Worm (Caenorhabditis elegans) whole organism, late embryonic: ENCODE data around the gene lido-12.

Source experiments
- F13H6.1 ChIP-seq: sonication (generic microtip); optimal IDR thresholded peaks from 2 replicates; lab custom pipeline; 2016; ENCODE audit warnings: missing genetic modification characterization, missing compliant biosample characterization
- K02D7.2 ChIP-seq: sonication (generic microtip); optimal IDR thresholded peaks from 2 replicates; lab custom pipeline; 2017; ENCODE audit warnings: mild to moderate bottlenecking, missing genetic modification characterization, missing compliant biosample characterization
- T23F11.4 ChIP-seq: fragments of 200-800 bp; sonication (Bioruptor generic); optimal IDR thresholded peaks from 2 replicates; lab custom pipeline; 2018; ENCODE audit warnings: mild to moderate bottlenecking, missing genetic modification characterization, missing compliant biosample characterization
- Y22D7AL.16 ChIP-seq: sonication (generic microtip); optimal IDR thresholded peaks from 2 replicates; lab custom pipeline; 2016; ENCODE audit warnings: missing genetic modification characterization, missing compliant biosample characterization
- ahr-1 ChIP-seq: sonication (generic microtip); optimal IDR thresholded peaks from 2 replicates; lab custom pipeline; 2016; ENCODE audit warnings: missing genetic modification characterization, missing compliant biosample characterization
- ceh-14 ChIP-seq: sonication (generic microtip); optimal IDR thresholded peaks from 2 replicates; lab custom pipeline; 2016; ENCODE audit warnings: missing genotype, missing genetic modification characterization, missing compliant biosample characterization
- ceh-18 ChIP-seq: sonication (generic microtip); optimal IDR thresholded peaks from 2 replicates; lab custom pipeline; 2016; ENCODE audit warnings: missing genetic modification characterization, missing compliant biosample characterization
- ceh-30 ChIP-seq: fragments of 150-350 bp; optimal IDR thresholded peaks from 2 replicates; lab custom pipeline; 2014; ENCODE audit warnings: missing biosample characterization, missing genetic modification characterization
- ceh-6 ChIP-seq: fragments of 200-800 bp; sonication (Bioruptor generic); optimal IDR thresholded peaks from 2 replicates; lab custom pipeline; 2018; ENCODE audit warnings: mild to moderate bottlenecking, missing genetic modification characterization, missing compliant biosample characterization
- che-1 ChIP-seq: sonication (generic microtip); optimal IDR thresholded peaks from 2 replicates; lab custom pipeline; 2016; ENCODE audit warnings: mild to moderate bottlenecking, missing genetic modification characterization, missing compliant biosample characterization
- dmd-4 ChIP-seq: sonication (generic microtip); optimal IDR thresholded peaks from 2 replicates; lab custom pipeline; 2016; ENCODE audit warnings: borderline replicate concordance, missing genetic modification characterization, missing compliant biosample characterization
- dve-1 ChIP-seq: sonication (generic microtip); optimal IDR thresholded peaks from 2 replicates; lab custom pipeline; 2017; ENCODE audit warnings: antibody characterized with exemption, mild to moderate bottlenecking, missing genetic modification characterization, missing compliant biosample characterization
- elt-2 ChIP-seq: sonication (generic microtip); optimal IDR thresholded peaks from 2 replicates; lab custom pipeline; 2016; ENCODE audit warnings: missing genetic modification reagents, missing genetic modification characterization, missing compliant biosample characterization
- elt-4 ChIP-seq: sonication (generic microtip); optimal IDR thresholded peaks from 2 replicates; lab custom pipeline; 2016; ENCODE audit warnings: missing genetic modification characterization, missing compliant biosample characterization
- eyg-1 ChIP-seq: sonication (generic microtip); optimal IDR thresholded peaks from 2 replicates; lab custom pipeline; 2016; ENCODE audit warnings: missing genotype, missing genetic modification characterization, missing compliant biosample characterization
- fkh-6 ChIP-seq: sonication (generic microtip); optimal IDR thresholded peaks from 2 replicates; lab custom pipeline; 2016; ENCODE audit warnings: missing genetic modification characterization, missing compliant biosample characterization
- gmeb-2 ChIP-seq: sonication (generic microtip); optimal IDR thresholded peaks from 2 replicates; lab custom pipeline; 2016; ENCODE audit warnings: missing genetic modification characterization, inconsistent platforms, missing compliant biosample characterization
- hlh-13 ChIP-seq: fragments of 200-800 bp; sonication (Bioruptor generic); optimal IDR thresholded peaks from 2 replicates; lab custom pipeline; 2018; ENCODE audit warnings: mild to moderate bottlenecking, missing genetic modification characterization, missing compliant biosample characterization
- hlh-15 ChIP-seq: sonication (generic microtip); optimal IDR thresholded peaks from 2 replicates; lab custom pipeline; 2016; ENCODE audit warnings: missing genetic modification characterization, missing compliant biosample characterization
- hlh-30 ChIP-seq: sonication (generic microtip); optimal IDR thresholded peaks from 2 replicates; lab custom pipeline; 2017; ENCODE audit warnings: antibody characterized with exemption, missing genetic modification characterization, missing compliant biosample characterization; ENCODE audit not compliant: insufficient read depth
- hlh-8 ChIP-seq: sonication (generic microtip); optimal IDR thresholded peaks from 2 replicates; lab custom pipeline; 2016; ENCODE audit warnings: missing genotype, missing genetic modification characterization, missing compliant biosample characterization
- lim-6 ChIP-seq: sonication (generic microtip); optimal IDR thresholded peaks from 2 replicates; lab custom pipeline; 2016; ENCODE audit warnings: missing genetic modification characterization, missing compliant biosample characterization
- madf-2 ChIP-seq: sonication (generic microtip); optimal IDR thresholded peaks from 2 replicates; lab custom pipeline; 2017; ENCODE audit warnings: missing genetic modification characterization, missing compliant biosample characterization
- nfya-1 ChIP-seq: sonication (generic microtip); optimal IDR thresholded peaks from 2 replicates; lab custom pipeline; 2017; ENCODE audit warnings: missing genetic modification characterization, mild to moderate bottlenecking, missing compliant biosample characterization, antibody characterized with exemption, moderate library complexity
- nhr-11 ChIP-seq: fragments of 150-350 bp; optimal IDR thresholded peaks from 2 replicates; lab custom pipeline; 2014; ENCODE audit warnings: missing biosample characterization, missing genetic modification characterization
- npax-4 ChIP-seq: sonication (generic microtip); optimal IDR thresholded peaks from 2 replicates; lab custom pipeline; 2016; ENCODE audit warnings: missing genetic modification characterization, missing compliant biosample characterization
- odd-2 ChIP-seq: sonication (generic microtip); optimal IDR thresholded peaks from 2 replicates; lab custom pipeline; 2017; ENCODE audit warnings: antibody characterized with exemption, mild to moderate bottlenecking, missing genetic modification characterization, missing compliant biosample characterization
- pag-3 ChIP-seq: sonication (generic microtip); optimal IDR thresholded peaks from 2 replicates; lab custom pipeline; 2016; ENCODE audit warnings: missing compliant biosample characterization, missing genetic modification characterization, borderline replicate concordance
- pha-4 ChIP-seq: fragments of 150-350 bp; optimal IDR thresholded peaks from 2 replicates; lab custom pipeline; 2018; ENCODE audit warnings: missing biosample characterization, missing genetic modification reagents, missing genetic modification characterization
- ref-2 ChIP-seq: sonication (generic microtip); optimal IDR thresholded peaks from 2 replicates; lab custom pipeline; 2016; ENCODE audit warnings: missing genetic modification characterization, missing compliant biosample characterization
- rnt-1 ChIP-seq: sonication (generic microtip); optimal IDR thresholded peaks from 2 replicates; lab custom pipeline; 2016; ENCODE audit warnings: missing genetic modification characterization, missing compliant biosample characterization
- sdc-2 ChIP-seq: sonication (generic microtip); optimal IDR thresholded peaks from 2 replicates; lab custom pipeline; 2016; ENCODE audit warnings: missing genotype, missing genetic modification characterization, missing compliant biosample characterization
- unc-3 ChIP-seq, 2 experiments: fragments of 200-800 bp in 1 of 2; sonication (Bioruptor generic) in 1 of 2; sonication (generic microtip) in 1 of 2; conservative IDR thresholded peaks in 1 of 2; optimal IDR thresholded peaks in 1 of 2; 2 replicates each; pipeline versions ENCODE4 v1.3.6 to Lab custom; 2016 to 2022; ENCODE audit warnings: missing compliant biosample characterization in 2 of 2, missing genetic modification characterization in 2 of 2, missing genetic modification reagents in 1 of 2
- unc-42 ChIP-seq: sonication (generic microtip); optimal IDR thresholded peaks from 2 replicates; lab custom pipeline; 2016; ENCODE audit warnings: missing genotype, missing genetic modification characterization, missing compliant biosample characterization
- unc-55 ChIP-seq: sonication (generic microtip); optimal IDR thresholded peaks from 2 replicates; lab custom pipeline; 2017; ENCODE audit warnings: missing biosample characterization, missing genetic modification reagents, missing genetic modification characterization
- unc-86 ChIP-seq: sonication (generic microtip); optimal IDR thresholded peaks from 2 replicates; lab custom pipeline; 2016; ENCODE audit warnings: missing genetic modification characterization, missing compliant biosample characterization
- zip-5 ChIP-seq: sonication (generic microtip); optimal IDR thresholded peaks from 2 replicates; lab custom pipeline; 2016; ENCODE audit warnings: missing genetic modification characterization, missing compliant biosample characterization

lido-12 gene

DNA sequence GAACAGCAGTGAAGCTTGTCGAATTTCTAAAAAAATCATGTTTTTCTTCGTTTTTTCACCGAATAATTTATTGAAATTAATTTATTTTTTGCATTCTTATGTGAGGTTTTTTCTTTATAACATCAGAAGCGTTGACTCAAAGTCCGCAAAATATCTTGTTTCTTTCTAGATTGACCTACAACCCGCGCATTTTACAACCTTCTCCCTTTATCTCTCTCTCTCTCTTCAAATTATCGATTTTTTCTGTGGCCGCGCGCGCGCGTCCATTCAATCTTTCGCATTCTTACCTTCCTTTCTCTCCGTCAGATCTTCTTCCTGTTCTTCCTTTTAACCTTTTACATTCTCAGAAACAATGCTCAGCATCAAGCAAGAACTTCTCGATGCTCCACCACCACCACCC lies at the start of gene lido-12:
Gene lido-12 (plus strand): TSS at position 301 of the 400 bp plus-strand sequence.
- TF ChIP-seq sdc-2 (tag; lab: Kevin White, UChicago) (no peak), gmeb-2 (tag; lab: Kevin White, UChicago) (no peak), dve-1 (tag; lab: Kevin White, UChicago) (no peak), hlh-30 (tag; lab: Kevin White, UChicago) (no peak), elt-4 (tag; lab: Kevin White, UChicago) (no peak), ceh-18 (tag; lab: Kevin White, UChicago) (no peak), rnt-1 (no peak), unc-55 (GFP tag; lab: Kevin White, UChicago) (no peak), Y22D7AL.16 (no peak), hlh-15 (tag; lab: Kevin White, UChicago) (no peak), unc-3 (GFP tag; conservative IDR thresholded peaks at IDR 0.05; lab: Robert Waterston, UW) (no peak), unc-3 (tag; optimal IDR thresholded peaks at IDR 0.05; lab: Kevin White, UChicago) (no peak), elt-2 (tag; lab: Kevin White, UChicago) (no peak), ceh-6 (GFP tag; lab: Kevin White, UChicago) (no peak), fkh-6 (tag; lab: Kevin White, UChicago) (no peak), ahr-1 (no peak), hlh-8 (tag; lab: Kevin White, UChicago) (no peak)

DNA sequence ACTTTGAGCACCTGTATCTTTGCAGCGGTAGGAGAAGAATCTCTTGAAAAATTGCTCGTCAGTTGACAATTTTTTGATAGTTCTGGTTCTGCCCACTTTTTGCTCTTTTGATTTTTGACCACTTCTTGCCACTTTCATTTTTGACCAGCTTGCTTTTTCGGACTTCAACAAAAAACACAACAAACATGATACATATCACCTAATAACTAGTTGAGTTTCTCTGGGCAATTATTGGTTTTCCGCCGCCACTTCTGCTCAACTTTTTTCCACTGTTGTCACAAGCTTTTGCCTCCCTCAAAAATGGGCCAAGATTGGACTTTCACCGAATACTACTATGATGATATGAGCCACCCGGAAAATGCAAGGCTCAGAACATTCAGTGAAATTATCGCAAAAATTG lies 47.3 kb upstream of the lido-12 start, which contains the start of gene srw-60:
Gene srw-60 (plus strand): TSS at position 301 of the 400 bp plus-strand sequence.
- no peak for TF ChIP-seq zip-5
- TF ChIP-seq ceh-14, result no peak
- no peak for TF ChIP-seq pag-3 (tag; lab: Kevin White, UChicago)
- no peak for TF ChIP-seq odd-2 (tag; lab: Kevin White, UChicago)
- TF ChIP-seq nhr-11 (tag; lab: Kevin White, UChicago), result no peak
- no peak for TF ChIP-seq unc-42 (tag; lab: Kevin White, UChicago)
- no peak for TF ChIP-seq T23F11.4 (GFP tag; lab: Kevin White, UChicago)
- no peak for TF ChIP-seq hlh-13
- no peak for TF ChIP-seq pha-4 (tag; lab: Kevin White, UChicago)
- TF ChIP-seq dmd-4, result no peak
- TF ChIP-seq hlh-8 (tag; lab: Kevin White, UChicago), result no peak
- TF ChIP-seq nfya-1 (tag; lab: Kevin White, UChicago), result no peak
- no peak for TF ChIP-seq unc-86 (tag; lab: Kevin White, UChicago)

DNA sequence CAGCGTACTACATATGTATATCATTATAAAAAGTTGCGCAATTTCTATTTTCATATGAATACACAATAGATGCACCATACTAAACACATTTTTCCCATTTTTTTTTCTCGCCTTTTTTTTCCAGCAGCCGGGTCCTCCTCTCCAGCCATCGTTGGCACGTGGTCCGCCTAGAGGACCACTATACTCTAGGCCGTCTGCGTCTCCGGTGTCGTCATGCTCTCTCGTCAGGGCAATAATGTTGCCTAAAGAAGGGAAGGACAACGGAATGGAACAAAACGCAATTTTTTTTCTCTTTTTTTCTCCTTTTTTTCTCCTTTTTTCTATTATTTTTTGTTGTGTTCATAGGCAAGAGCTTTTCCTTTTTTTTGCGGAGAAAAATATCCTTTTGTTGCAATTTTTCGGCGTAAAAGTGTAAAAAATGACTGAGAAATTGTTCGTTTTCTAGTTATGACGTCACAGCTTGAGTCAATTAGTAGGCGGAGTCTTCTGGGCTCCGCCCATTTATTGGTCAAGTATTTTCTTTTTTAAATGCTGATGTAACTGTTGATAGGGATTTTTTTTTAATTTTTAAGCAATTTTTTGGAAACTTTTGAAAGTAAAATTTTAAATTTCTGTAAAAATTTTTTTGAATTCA lies 43.0 kb upstream of the lido-12 start:
- no peak for TF ChIP-seq F13H6.1 (tag; lab: Kevin White, UChicago)
- no peak for TF ChIP-seq elt-2 (tag; lab: Kevin White, UChicago)
- no peak for TF ChIP-seq lim-6 (tag; lab: Kevin White, UChicago)
- TF ChIP-seq unc-42 (tag; lab: Kevin White, UChicago), result peak; percentile 64
- TF ChIP-seq hlh-30 (tag; lab: Kevin White, UChicago), result peak; percentile 69
- TF ChIP-seq ceh-14, result no peak
- no peak for TF ChIP-seq ref-2 (tag; lab: Kevin White, UChicago)

DNA sequence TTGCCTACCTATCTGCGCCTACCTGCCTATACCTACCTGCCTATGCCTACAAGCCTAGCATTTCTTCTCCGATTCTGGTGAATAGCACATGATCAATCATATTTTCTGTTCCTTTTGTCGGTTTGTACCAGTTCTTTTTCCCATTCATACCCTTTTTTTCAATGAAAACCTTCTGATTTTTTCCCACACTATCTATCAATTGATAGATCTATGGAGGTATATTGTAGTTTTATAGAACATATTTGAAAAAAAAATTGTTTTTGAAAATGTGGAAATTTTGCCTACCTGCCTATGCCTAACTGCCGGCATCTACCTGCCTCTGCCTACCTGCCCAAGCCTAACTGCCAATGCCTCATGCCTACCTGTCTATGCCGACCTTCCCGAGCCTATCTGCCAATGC lies 42.0 kb upstream of the lido-12 start:
- TF ChIP-seq madf-2 (no peak), nfya-1 (tag; lab: Kevin White, UChicago) (no peak), pha-4 (tag; lab: Kevin White, UChicago) (no peak), elt-2 (tag; lab: Kevin White, UChicago) (no peak), K02D7.2 (tag; lab: Kevin White, UChicago) (no peak), eyg-1 (tag; lab: Kevin White, UChicago) (no peak), ceh-30 (tag; lab: Kevin White, UChicago) (no peak), npax-4 (no peak), che-1 (tag; lab: Kevin White, UChicago) (no peak), ref-2 (tag; lab: Kevin White, UChicago) (no peak)
